Fruit fly (Drosophila melanogaster): ENCODE data around the gene CG31675.

- TF ChIP-seq Myc (optimal IDR thresholded peaks at IDR 0.05): no peak
- TF ChIP-seq psq (optimal IDR thresholded peaks at IDR 0.05): no peak
- no peak for TF ChIP-seq h (optimal IDR thresholded peaks at IDR 0.05)
- TF ChIP-seq Sin3A (optimal IDR thresholded peaks at IDR 0.05): no peak
- TF ChIP-seq ttk (optimal IDR thresholded peaks at IDR 0.05): no peak
These were observed 46.1 kb upstream of the CG31675 start for dm6 chr2L:20821249-20822024.

All from Kc167 (cell line).